Worm (Caenorhabditis elegans) whole organism, L4/young adult: ENCODE results near the gene C18H7.4.

ENCODE experiments used
- dao-5 ChIP-seq: sonication (generic microtip); optimal IDR thresholded peaks from 2 replicates; lab custom pipeline; 2016; ENCODE audit warnings: missing genotype, missing genetic modification characterization, moderate library complexity, missing compliant biosample characterization
- him-1 ChIP-seq: sonication (generic microtip); optimal IDR thresholded peaks from 2 replicates; lab custom pipeline; 2016; ENCODE audit warnings: missing genotype, missing genetic modification reagents, missing genetic modification characterization, missing compliant biosample characterization

DNA sequence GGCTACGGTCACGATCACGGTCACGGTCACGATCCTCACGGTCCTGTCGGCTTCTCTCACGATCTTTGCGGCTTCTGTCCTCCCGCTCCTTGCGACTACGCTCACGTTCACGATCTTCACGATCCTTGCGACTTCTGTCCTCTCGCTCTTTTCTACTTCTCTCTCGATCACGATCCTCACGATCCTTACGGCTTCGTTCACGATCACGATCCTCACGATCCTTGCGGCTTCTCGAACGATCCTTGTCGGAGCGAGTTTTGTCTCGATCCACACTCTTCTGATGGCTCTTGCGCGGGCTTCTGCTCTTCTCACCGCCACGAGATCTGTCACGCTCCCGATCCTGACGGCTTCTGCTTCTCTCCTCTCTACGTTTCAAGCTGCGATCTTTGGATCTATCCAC, 12.6 kb upstream of the C18H7.4 start:
- TF ChIP-seq dao-5 (tag; lab: Kevin White, UChicago) (no peak), him-1 (no peak)
